Worm (Caenorhabditis elegans) whole organism, late embryonic: ENCODE results near the gene alh-2.
"Not testable (repeated sequence)": the region's sequence is repeated elsewhere in the genome, so short reads cannot be mapped to it uniquely, and the experiment has no call there.

ENCODE experiments used
- ama-1 ChIP-seq: fragments of 150-350 bp; optimal IDR thresholded peaks from 2 replicates; lab custom pipeline; 2014
- nhr-11 ChIP-seq: fragments of 150-350 bp; optimal IDR thresholded peaks from 2 replicates; lab custom pipeline; 2014; ENCODE audit warnings: missing biosample characterization, missing genetic modification characterization
- ref-2 ChIP-seq: sonication (generic microtip); optimal IDR thresholded peaks from 2 replicates; lab custom pipeline; 2016; ENCODE audit warnings: missing genetic modification characterization, missing compliant biosample characterization

ce11 chrV:1693876-1694275 lies 49.9 kb downstream of the alh-2 start, which contains the start of gene Y46H3C.7:
- TF ChIP-seq nhr-11; ref-2 (tag; lab: Kevin White, UChicago); ama-1: not testable (repeated sequence)
